Worm (Caenorhabditis elegans) whole organism, mixed stage, embryonic: ENCODE data around the gene col-101.

ENCODE experiments used
- M03D4.4 ChIP-seq: sonication (generic microtip); optimal IDR thresholded peaks from 2 replicates; lab custom pipeline; 2017; ENCODE audit warnings: mild to moderate bottlenecking, missing genetic modification characterization, missing compliant biosample characterization
- bed-3 ChIP-seq: fragments of 200-800 bp; sonication (Bioruptor generic); optimal IDR thresholded peaks from 3 replicates; lab custom pipeline; 2018; ENCODE audit warnings: mild to moderate bottlenecking, missing genetic modification characterization, moderate library complexity, missing compliant biosample characterization
- blmp-1 ChIP-seq: fragments of 150-350 bp; optimal IDR thresholded peaks from 2 replicates; lab custom pipeline; 2014; ENCODE audit warnings: missing biosample characterization, missing genetic modification characterization
- ceh-39 ChIP-seq: fragments of 150-350 bp; optimal IDR thresholded peaks from 2 replicates; lab custom pipeline; 2014; ENCODE audit warnings: missing biosample characterization, missing genetic modification characterization
- ceh-43 ChIP-seq: fragments of 200-800 bp; sonication (Bioruptor generic); optimal IDR thresholded peaks from 2 replicates; lab custom pipeline; 2018; ENCODE audit warnings: mild to moderate bottlenecking, missing genetic modification characterization, moderate library complexity, missing compliant biosample characterization
- ceh-83 ChIP-seq: fragments of 200-800 bp; sonication (Bioruptor generic); optimal IDR thresholded peaks from 2 replicates; lab custom pipeline; 2018; ENCODE audit warnings: mild to moderate bottlenecking, missing genetic modification characterization, missing compliant biosample characterization
- ces-1 ChIP-seq: fragments of 150-350 bp; optimal IDR thresholded peaks from 2 replicates; lab custom pipeline; 2014; ENCODE audit warnings: missing biosample characterization, missing genetic modification reagents, missing genetic modification characterization
- cnd-1 ChIP-seq: fragments of 200-800 bp; sonication (Bioruptor generic); optimal IDR thresholded peaks from 2 replicates; lab custom pipeline; 2018; ENCODE audit warnings: mild to moderate bottlenecking, missing genetic modification characterization, missing compliant biosample characterization
- drap-1 ChIP-seq: fragments of 200-800 bp; sonication (Bioruptor generic); optimal IDR thresholded peaks from 3 replicates; lab custom pipeline; 2018; ENCODE audit warnings: mild to moderate bottlenecking, missing genetic modification characterization, missing compliant biosample characterization
- elt-3 ChIP-seq: fragments of 150-350 bp; optimal IDR thresholded peaks from 2 replicates; lab custom pipeline; 2014; ENCODE audit warnings: missing biosample characterization, missing genetic modification characterization
- flh-1 ChIP-seq: fragments of 200-800 bp; sonication (Bioruptor generic); optimal IDR thresholded peaks from 2 replicates; lab custom pipeline; 2018; ENCODE audit warnings: mild to moderate bottlenecking, missing genetic modification characterization, moderate library complexity, missing compliant biosample characterization
- ham-2 ChIP-seq: fragments of 200-800 bp; sonication (Bioruptor generic); optimal IDR thresholded peaks from 2 replicates; lab custom pipeline; 2018; ENCODE audit warnings: mild to moderate bottlenecking, missing genetic modification characterization, missing compliant biosample characterization
- hlh-1 ChIP-seq: fragments of 150-350 bp; optimal IDR thresholded peaks from 2 replicates; lab custom pipeline; 2014; ENCODE audit warnings: missing biosample characterization, missing genetic modification reagents, missing genetic modification characterization
- lin-32 ChIP-seq: fragments of 200-800 bp; sonication (Bioruptor generic); optimal IDR thresholded peaks from 2 replicates; lab custom pipeline; 2018; ENCODE audit warnings: mild to moderate bottlenecking, missing genetic modification characterization, missing compliant biosample characterization
- lsy-2 ChIP-seq: fragments of 150-350 bp; optimal IDR thresholded peaks from 2 replicates; lab custom pipeline; 2014; ENCODE audit warnings: missing biosample characterization, missing genetic modification characterization
- mab-5 ChIP-seq: fragments of 150-350 bp; optimal IDR thresholded peaks from 2 replicates; lab custom pipeline; 2014; ENCODE audit warnings: missing biosample characterization, missing genetic modification characterization
- mep-1 ChIP-seq: fragments of 150-350 bp; optimal IDR thresholded peaks from 2 replicates; lab custom pipeline; 2017; ENCODE audit warnings: missing biosample characterization, missing genetic modification reagents, missing genetic modification characterization, inconsistent platforms
- mls-2 ChIP-seq: sonication (generic microtip); optimal IDR thresholded peaks from 2 replicates; lab custom pipeline; 2016; ENCODE audit warnings: mild to moderate bottlenecking, missing genetic modification characterization, moderate library complexity, missing compliant biosample characterization
- nhr-12 ChIP-seq: fragments of 150-350 bp; optimal IDR thresholded peaks from 2 replicates; lab custom pipeline; 2014; ENCODE audit warnings: missing biosample characterization, missing genetic modification characterization
- nhr-237 ChIP-seq: fragments of 150-350 bp; optimal IDR thresholded peaks from 2 replicates; lab custom pipeline; 2014; ENCODE audit warnings: missing biosample characterization, missing genetic modification characterization
- nhr-28 ChIP-seq: fragments of 150-350 bp; optimal IDR thresholded peaks from 2 replicates; lab custom pipeline; 2014; ENCODE audit warnings: missing biosample characterization, missing genetic modification characterization
- nhr-76 ChIP-seq: sonication (generic microtip); optimal IDR thresholded peaks from 2 replicates; lab custom pipeline; 2017; ENCODE audit warnings: missing biosample characterization, missing genetic modification characterization
- pha-4 ChIP-seq: fragments of 150-350 bp; optimal IDR thresholded peaks from 2 replicates; lab custom pipeline; 2018; ENCODE audit warnings: missing biosample characterization, missing genetic modification reagents, missing genetic modification characterization
- sem-2 ChIP-seq: fragments of 200-800 bp; sonication (Bioruptor generic); optimal IDR thresholded peaks from 2 replicates; lab custom pipeline; 2018; ENCODE audit warnings: mild to moderate bottlenecking, missing genetic modification characterization, missing compliant biosample characterization
- snpc-4 ChIP-seq: fragments of 150-350 bp; optimal IDR thresholded peaks from 2 replicates; lab custom pipeline; 2014; ENCODE audit warnings: missing biosample characterization, missing genetic modification characterization
- sptf-1 ChIP-seq: sonication (generic microtip); optimal IDR thresholded peaks from 2 replicates; lab custom pipeline; 2017; ENCODE audit warnings: mild to moderate bottlenecking, missing genetic modification characterization, moderate library complexity, missing compliant biosample characterization
- tbx-8 ChIP-seq: fragments of 200-800 bp; sonication (Bioruptor generic); optimal IDR thresholded peaks from 2 replicates; lab custom pipeline; 2018; ENCODE audit warnings: mild to moderate bottlenecking, missing genetic modification characterization, moderate library complexity, missing compliant biosample characterization
- unc-120 ChIP-seq: sonication (generic microtip); optimal IDR thresholded peaks from 2 replicates; lab custom pipeline; 2017; ENCODE audit warnings: missing genetic modification characterization, missing compliant biosample characterization; ENCODE audit not compliant: poor library complexity, severe bottlenecking
- unc-62 ChIP-seq: fragments of 150-350 bp; optimal IDR thresholded peaks from 2 replicates; lab custom pipeline; 2014; ENCODE audit warnings: missing biosample characterization, missing genetic modification reagents, missing genetic modification characterization
- zip-8 ChIP-seq: fragments of 150-350 bp; optimal IDR thresholded peaks from 2 replicates; lab custom pipeline; 2014; ENCODE audit warnings: missing biosample characterization, missing genetic modification characterization
- ztf-11 ChIP-seq: fragments of 150-350 bp; optimal IDR thresholded peaks from 2 replicates; lab custom pipeline; 2014; ENCODE audit warnings: missing biosample characterization, missing genetic modification characterization

col-101 gene

ce11 chrIV:303264-303663 lies 23.6 kb downstream of the col-101 start:
- no peak for TF ChIP-seq nhr-28 (tag; lab: Kevin White, UChicago)

- TF ChIP-seq ces-1 (GFP tag; lab: Kevin White, UChicago) (no peak), flh-1 (no peak), mls-2 (tag; lab: Kevin White, UChicago) (no peak), mab-5 (no peak), ceh-39 (tag; lab: Kevin White, UChicago) (no peak), ztf-11 (tag; lab: Kevin White, UChicago) (no peak), elt-3 (tag; lab: Kevin White, UChicago) (peak; percentile 3)
Observed at ce11 chrIV:302743-303142, 24.1 kb downstream of the col-101 start.

DNA sequence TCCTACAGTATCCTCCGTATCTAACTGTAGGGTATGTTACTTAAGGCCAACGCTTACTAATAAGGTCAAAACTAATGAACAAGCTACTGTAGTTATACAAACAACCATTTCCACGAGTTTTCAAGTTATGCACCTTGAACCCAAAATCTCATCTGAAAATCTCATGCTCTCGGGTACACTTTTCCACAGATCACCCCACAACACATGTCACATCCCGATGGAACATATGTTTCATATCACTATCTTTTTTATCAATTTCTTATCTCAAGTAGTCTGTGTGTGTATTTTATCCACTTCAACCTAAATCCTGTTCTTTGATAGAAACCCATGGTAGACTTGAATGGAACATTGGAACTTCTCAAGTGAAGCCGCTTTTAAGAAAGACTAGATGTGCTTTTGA lies 26.5 kb downstream of the col-101 start:
- TF ChIP-seq flh-1 = no peak
- TF ChIP-seq pha-4 (tag; lab: Kevin White, UChicago) = no peak
- TF ChIP-seq lsy-2 = no peak
- TF ChIP-seq sem-2 (GFP tag; lab: Kevin White, UChicago) = no peak
- no peak for TF ChIP-seq mls-2 (tag; lab: Kevin White, UChicago)
- no peak for TF ChIP-seq ztf-11 (tag; lab: Kevin White, UChicago)
- TF ChIP-seq mep-1 (tag; lab: Kevin White, UChicago) = no peak

DNA sequence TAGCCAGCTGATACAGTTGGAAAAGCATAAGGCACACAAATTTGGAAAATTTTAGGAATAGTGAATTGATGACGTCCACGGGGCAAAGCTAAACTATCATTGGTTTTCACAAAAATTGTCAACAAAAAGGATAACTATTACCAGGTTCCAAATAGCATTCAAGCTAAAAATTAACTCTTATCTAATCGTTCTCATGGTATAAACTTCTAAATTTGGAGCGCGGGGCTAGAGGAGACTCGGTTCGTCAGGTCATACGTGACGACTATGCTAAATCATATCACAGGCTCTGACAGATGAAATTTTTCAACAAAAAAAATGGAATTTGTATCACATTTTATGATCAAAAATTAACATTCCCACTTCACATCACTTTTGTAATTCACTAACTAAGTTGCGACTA lies 27.6 kb downstream of the col-101 start:
- no peak for TF ChIP-seq ceh-39 (tag; lab: Kevin White, UChicago)
- no peak for TF ChIP-seq bed-3
- no peak for TF ChIP-seq lin-32 (GFP tag; lab: Kevin White, UChicago)
- TF ChIP-seq lsy-2 = no peak
- no peak for TF ChIP-seq drap-1 (GFP tag; lab: Kevin White, UChicago)
- TF ChIP-seq flh-1 = no peak
- no peak for TF ChIP-seq cnd-1 (tag; lab: Kevin White, UChicago)
- TF ChIP-seq zip-8 (tag; lab: Kevin White, UChicago) = no peak
- TF ChIP-seq blmp-1 (tag; lab: Kevin White, UChicago) = no peak
- no peak for TF ChIP-seq unc-120 (tag; lab: Kevin White, UChicago)
- TF ChIP-seq unc-62 (GFP tag; lab: Kevin White, UChicago) = no peak
- no peak for TF ChIP-seq pha-4 (tag; lab: Kevin White, UChicago)

DNA sequence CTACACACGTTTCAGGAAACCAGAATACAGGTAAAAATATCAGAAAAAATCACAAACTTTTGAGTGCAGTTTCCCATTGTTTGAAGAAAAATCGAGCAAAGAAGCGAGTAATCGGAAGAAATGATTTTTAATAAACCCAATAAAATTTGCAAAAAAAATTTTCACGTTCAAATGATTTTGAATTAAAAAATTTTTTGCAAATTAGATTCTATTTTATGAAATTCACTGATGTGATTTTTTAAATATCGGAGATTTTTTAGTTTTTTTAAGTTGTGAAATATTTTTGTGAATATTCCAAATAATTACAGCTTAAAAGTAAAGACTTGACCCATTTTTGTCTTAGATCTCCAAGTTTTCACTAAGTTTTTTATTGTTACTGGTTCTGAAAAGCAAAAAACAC lies 28.6 kb downstream of the col-101 start, which contains the start of gene pnp-1:
TSS of gene pnp-1 (minus strand) at position 101 of the 400 bp plus-strand sequence.
- no peak for TF ChIP-seq ceh-39 (tag; lab: Kevin White, UChicago)
- no peak for TF ChIP-seq nhr-12 (tag; lab: Kevin White, UChicago)
- no peak for TF ChIP-seq bed-3
- TF ChIP-seq sptf-1 = no peak
- no peak for TF ChIP-seq tbx-8 (GFP tag; lab: Kevin White, UChicago)
- TF ChIP-seq mep-1 (tag; lab: Kevin White, UChicago) = no peak
- no peak for TF ChIP-seq M03D4.4 (tag; lab: Kevin White, UChicago)
- no peak for TF ChIP-seq unc-62 (GFP tag; lab: Kevin White, UChicago)
- TF ChIP-seq ham-2 (GFP tag; lab: Kevin White, UChicago) = no peak
- TF ChIP-seq sem-2 (GFP tag; lab: Kevin White, UChicago) = no peak
- TF ChIP-seq cnd-1 (tag; lab: Kevin White, UChicago) = no peak
- no peak for TF ChIP-seq ceh-83 (GFP tag; lab: Kevin White, UChicago)
- TF ChIP-seq flh-1 = no peak
- no peak for TF ChIP-seq unc-120 (tag; lab: Kevin White, UChicago)
- no peak for TF ChIP-seq nhr-237 (tag; lab: Kevin White, UChicago)
- no peak for TF ChIP-seq blmp-1 (tag; lab: Kevin White, UChicago)

- TF ChIP-seq lin-32 (GFP tag; lab: Kevin White, UChicago) = no peak
- TF ChIP-seq ceh-43 (GFP tag; lab: Kevin White, UChicago) = no peak
- no peak for TF ChIP-seq ceh-39 (tag; lab: Kevin White, UChicago)
- TF ChIP-seq tbx-8 (GFP tag; lab: Kevin White, UChicago) = no peak
- TF ChIP-seq bed-3 = no peak
- TF ChIP-seq nhr-237 (tag; lab: Kevin White, UChicago) = no peak
- TF ChIP-seq cnd-1 (tag; lab: Kevin White, UChicago) = no peak
- no peak for TF ChIP-seq ham-2 (GFP tag; lab: Kevin White, UChicago)
- TF ChIP-seq lsy-2 = no peak
- no peak for TF ChIP-seq snpc-4 (tag; lab: Kevin White, UChicago)
- TF ChIP-seq nhr-76 (tag; lab: Kevin White, UChicago) = no peak
- TF ChIP-seq hlh-1 (tag; lab: Kevin White, UChicago) = no peak
- TF ChIP-seq mep-1 (tag; lab: Kevin White, UChicago) = no peak
- no peak for TF ChIP-seq sptf-1
- TF ChIP-seq elt-3 (tag; lab: Kevin White, UChicago) = no peak
- no peak for TF ChIP-seq mab-5
- no peak for TF ChIP-seq ceh-83 (GFP tag; lab: Kevin White, UChicago)
- TF ChIP-seq, all 35 proteins: peak for 0
Observed at ce11 chrIV:296849-297248, 30.0 kb downstream of the col-101 start.
